Worm (Caenorhabditis elegans): ENCODE data around the gene plpr-1.

plpr-1 gene

ce11 chrII:11224045-11224481 lies 2.0 kb downstream of the plpr-1 start (continued):
- TF ChIP-seq tra-1 (GFP tag; IDR thresholded peaks at IDR 0.05), result peak; percentile 61; the same call in 1 of the 2 replicates
- TF ChIP-seq spr-3 (GFP tag; optimal IDR thresholded peaks at IDR 0.05), result peak; percentile 59
- TF ChIP-seq nhr-10 (tag; optimal IDR thresholded peaks at IDR 0.05), result no peak
- TF ChIP-seq nhr-102 (tag; optimal IDR thresholded peaks at IDR 0.05), result peak; percentile 86
- peak; percentile 49; the same call in 1 of the 2 replicates for TF ChIP-seq saeg-2 (GFP tag; IDR thresholded peaks at IDR 0.05)
- peak; percentile 72 for TF ChIP-seq dmd-6 (GFP tag; IDR thresholded peaks at IDR 0.05)
- no peak for TF ChIP-seq ztf-11 (tag; optimal IDR thresholded peaks at IDR 0.05)
- peak; percentile 77 for TF ChIP-seq pha-4 (GFP tag; IDR thresholded peaks at IDR 0.05)
- TF ChIP-seq pha-4 (tag; optimal IDR thresholded peaks at IDR 0.05), result no peak
- peak; percentile 78; the same call in 1 of the 2 replicates for TF ChIP-seq nhr-42 (GFP tag; IDR thresholded peaks at IDR 0.05)
- TF ChIP-seq zag-1 (tag; optimal IDR thresholded peaks at IDR 0.05), result no peak
- TF ChIP-seq ceh-20 (GFP tag; IDR thresholded peaks at IDR 0.05), result 0 out of 2 replicates have a peak, but pooled peaks have one; percentile 21
- TF ChIP-seq lim-7 (GFP tag; IDR thresholded peaks at IDR 0.05), result 0 out of 2 replicates have a peak, but pooled peaks have one; percentile 50
- peak; percentile 25 for TF ChIP-seq zip-2 (tag; optimal IDR thresholded peaks at IDR 0.05)
- TF ChIP-seq tag-97 (GFP tag; IDR thresholded peaks at IDR 0.05), result no peak
- peak; percentile 71 for TF ChIP-seq nhr-6 (tag; optimal IDR thresholded peaks at IDR 0.05)
- TF ChIP-seq vab-7 (GFP tag; IDR thresholded peaks at IDR 0.05), result 0 out of 2 replicates have a peak, but pooled peaks have one; percentile 5
- no peak for TF ChIP-seq Y105C5A.15 (GFP tag; IDR thresholded peaks at IDR 0.05)
- peak; percentile 55 for TF ChIP-seq dpl-1 (GFP tag; optimal IDR thresholded peaks at IDR 0.05)
- no peak for TF ChIP-seq cey-2 (tag; optimal IDR thresholded peaks at IDR 0.05; ENCODE audit: borderline replicate concordance, insufficient read depth)
- no peak for TF ChIP-seq ZK546.5 (tag; optimal IDR thresholded peaks at IDR 0.05)

- TF ChIP-seq fos-1 (tag; optimal IDR thresholded peaks at IDR 0.05) (no peak), T26A8.4 (GFP tag; IDR thresholded peaks at IDR 0.05) (no peak), T20F7.1 (GFP tag; optimal IDR thresholded peaks at IDR 0.05) (no peak)
Observed at ce11 chrII:11226379-11226778, 4.3 kb downstream of the plpr-1 start, which contains the start of gene T06D8.2. Gene T06D8.2 (plus strand): TSS chrII:11226679.

ce11 chrII:11234751-11235150 lies 12.6 kb downstream of the plpr-1 start, which contains the start of gene cox-15:
Gene cox-15 (minus strand): TSS chrII:11234952.
- TF ChIP-seq ama-1 (optimal IDR thresholded peaks at IDR 0.05) (peak; percentile 64), lin-38 (GFP tag; IDR thresholded peaks at IDR 0.05) (0 out of 2 replicates have a peak, but pooled peaks have one; percentile 32), dmd-8 (GFP tag; IDR thresholded peaks at IDR 0.05) (peak; percentile 38; the same call in 1 of the 2 replicates), F26F4.8 (GFP tag; conservative IDR thresholded peaks at IDR 0.05) (no peak), T26A8.4 (GFP tag; IDR thresholded peaks at IDR 0.05) (peak; percentile 34)

- peak; percentile 2 for TF ChIP-seq F49E8.2 (tag; optimal IDR thresholded peaks at IDR 0.05; ENCODE audit: borderline replicate concordance)
- peak; percentile 12 for TF ChIP-seq dve-1 (tag; optimal IDR thresholded peaks at IDR 0.05; ENCODE audit: insufficient read depth)
- no peak for TF ChIP-seq mdl-1 (tag; optimal IDR thresholded peaks at IDR 0.05)
- TF ChIP-seq attf-4 (tag; optimal IDR thresholded peaks at IDR 0.05), result no peak
- TF ChIP-seq nhr-28 (tag; optimal IDR thresholded peaks at IDR 0.05), result peak; percentile 18
- TF ChIP-seq lin-13 (GFP tag; optimal IDR thresholded peaks at IDR 0.05), result peak; percentile 2
- peak; percentile 92 for TF ChIP-seq T20F7.1 (GFP tag; optimal IDR thresholded peaks at IDR 0.05)
- TF ChIP-seq F26F4.8 (GFP tag; conservative IDR thresholded peaks at IDR 0.05), result no peak
- TF ChIP-seq madf-9 (GFP tag; conservative IDR thresholded peaks at IDR 0.05), result no peak
- TF ChIP-seq lsy-2 (tag; optimal IDR thresholded peaks at IDR 0.05), result peak in 1 of 2 experiments; percentile 35
- peak; percentile 53 for TF ChIP-seq lin-38 (GFP tag; IDR thresholded peaks at IDR 0.05)
- TF ChIP-seq mes-2 (tag; optimal IDR thresholded peaks at IDR 0.05; ENCODE audit: poor library complexity, severe bottlenecking), result peak; percentile 43
- no peak for TF ChIP-seq lim-7 (GFP tag; IDR thresholded peaks at IDR 0.05)
- peak; percentile 48 for TF ChIP-seq mep-1 (tag; optimal IDR thresholded peaks at IDR 0.05)
- TF ChIP-seq daf-19 (GFP tag; conservative IDR thresholded peaks at IDR 0.05), result no peak
- TF ChIP-seq ztf-7 (tag; optimal IDR thresholded peaks at IDR 0.05), result no peak
- TF ChIP-seq nhr-41 (GFP tag; IDR thresholded peaks at IDR 0.05), result no peak
- no peak for TF ChIP-seq egl-27 (tag; optimal IDR thresholded peaks at IDR 0.05)
Observed at ce11 chrII:11236274-11236673, 14.2 kb downstream of the plpr-1 start, which contains the start of gene cchl-1. Gene cchl-1 (minus strand): TSS chrII:11236387.

All from whole organism, L4 larva.